Worm (Caenorhabditis elegans) whole organism, L1 larva: ENCODE results near the gene epc-1.
A peak's percentile ranks its signal among the peaks of the same experiment; 100 is the strongest.

ENCODE experiments used
- alr-1 ChIP-seq: fragments of 200-800 bp; sonication (Bioruptor generic); optimal IDR thresholded peaks from 2 replicates; lab custom pipeline; 2018; ENCODE audit warnings: borderline replicate concordance, mild to moderate bottlenecking, missing genetic modification characterization, missing compliant biosample characterization
- blmp-1 ChIP-seq: fragments of 150-350 bp; optimal IDR thresholded peaks from 2 replicates; lab custom pipeline; 2014; ENCODE audit warnings: missing biosample characterization, missing genetic modification characterization

ce11 chrIII:12551253-12551652 lies 57.1 kb downstream of the epc-1 start:
- TF ChIP-seq alr-1 (tag; lab: Kevin White, UChicago): no peak
- TF ChIP-seq blmp-1 (tag; lab: Kevin White, UChicago): peak; percentile 67
